Worm (Caenorhabditis elegans) whole organism, late embryonic: ENCODE data around the gene Y48A5A.3.
A peak's percentile ranks its signal among the peaks of the same experiment; 100 is the strongest.

Experiments
- C38D4.7 ChIP-seq: fragments of 200-800 bp; sonication (Bioruptor generic); optimal IDR thresholded peaks from 2 replicates; lab custom pipeline; 2018; ENCODE audit warnings: mild to moderate bottlenecking, missing genetic modification characterization, moderate library complexity, missing compliant biosample characterization
- K02D7.2 ChIP-seq: sonication (generic microtip); optimal IDR thresholded peaks from 2 replicates; lab custom pipeline; 2017; ENCODE audit warnings: mild to moderate bottlenecking, missing genetic modification characterization, missing compliant biosample characterization
- K09A11.1 ChIP-seq: sonication (generic microtip); optimal IDR thresholded peaks from 2 replicates; lab custom pipeline; 2017; ENCODE audit warnings: antibody characterized with exemption, mild to moderate bottlenecking, missing genetic modification characterization, missing compliant biosample characterization; ENCODE audit not compliant: insufficient read depth
- Y22D7AL.16 ChIP-seq: sonication (generic microtip); optimal IDR thresholded peaks from 2 replicates; lab custom pipeline; 2016; ENCODE audit warnings: missing genetic modification characterization, missing compliant biosample characterization
- ama-1 ChIP-seq: fragments of 150-350 bp; optimal IDR thresholded peaks from 2 replicates; lab custom pipeline; 2014
- ceh-14 ChIP-seq: sonication (generic microtip); optimal IDR thresholded peaks from 2 replicates; lab custom pipeline; 2016; ENCODE audit warnings: missing genotype, missing genetic modification characterization, missing compliant biosample characterization
- ceh-2 ChIP-seq: sonication (generic microtip); optimal IDR thresholded peaks from 2 replicates; lab custom pipeline; 2016; ENCODE audit warnings: missing genotype, missing genetic modification characterization, missing compliant biosample characterization
- ceh-22 ChIP-seq: sonication (generic microtip); optimal IDR thresholded peaks from 2 replicates; lab custom pipeline; 2017; ENCODE audit warnings: missing biosample characterization, missing genetic modification characterization
- ceh-24 ChIP-seq: sonication (generic microtip); optimal IDR thresholded peaks from 2 replicates; lab custom pipeline; 2016; ENCODE audit warnings: mild to moderate bottlenecking, missing genetic modification characterization, missing compliant biosample characterization
- ceh-30 ChIP-seq: fragments of 150-350 bp; optimal IDR thresholded peaks from 2 replicates; lab custom pipeline; 2014; ENCODE audit warnings: missing biosample characterization, missing genetic modification characterization
- ceh-31 ChIP-seq: sonication (generic microtip); optimal IDR thresholded peaks from 2 replicates; lab custom pipeline; 2016; ENCODE audit warnings: missing genetic modification characterization, missing compliant biosample characterization
- ceh-34 ChIP-seq: sonication (generic microtip); optimal IDR thresholded peaks from 2 replicates; lab custom pipeline; 2016; ENCODE audit warnings: mild to moderate bottlenecking, missing genetic modification characterization, missing compliant biosample characterization
- ceh-45 ChIP-seq: fragments of 200-800 bp; sonication (Bioruptor generic); IDR thresholded peaks from 2 replicates; pipeline ENCODE4 v1.3.6; 2022; ENCODE audit warnings: missing genetic modification reagents, missing genetic modification characterization, missing compliant biosample characterization
- ceh-6 ChIP-seq: fragments of 200-800 bp; sonication (Bioruptor generic); optimal IDR thresholded peaks from 2 replicates; lab custom pipeline; 2018; ENCODE audit warnings: mild to moderate bottlenecking, missing genetic modification characterization, missing compliant biosample characterization
- ceh-9 ChIP-seq: sonication (generic microtip); optimal IDR thresholded peaks from 2 replicates; lab custom pipeline; 2016; ENCODE audit warnings: mild to moderate bottlenecking, missing genetic modification characterization, inconsistent platforms, missing compliant biosample characterization
- che-1 ChIP-seq: sonication (generic microtip); optimal IDR thresholded peaks from 2 replicates; lab custom pipeline; 2016; ENCODE audit warnings: mild to moderate bottlenecking, missing genetic modification characterization, missing compliant biosample characterization
- dmd-4 ChIP-seq: sonication (generic microtip); optimal IDR thresholded peaks from 2 replicates; lab custom pipeline; 2016; ENCODE audit warnings: borderline replicate concordance, missing genetic modification characterization, missing compliant biosample characterization
- dve-1 ChIP-seq: sonication (generic microtip); optimal IDR thresholded peaks from 2 replicates; lab custom pipeline; 2017; ENCODE audit warnings: antibody characterized with exemption, mild to moderate bottlenecking, missing genetic modification characterization, missing compliant biosample characterization
- elt-2 ChIP-seq: sonication (generic microtip); optimal IDR thresholded peaks from 2 replicates; lab custom pipeline; 2016; ENCODE audit warnings: missing genetic modification reagents, missing genetic modification characterization, missing compliant biosample characterization
- gmeb-2 ChIP-seq: sonication (generic microtip); optimal IDR thresholded peaks from 2 replicates; lab custom pipeline; 2016; ENCODE audit warnings: missing genetic modification characterization, inconsistent platforms, missing compliant biosample characterization
- hlh-15 ChIP-seq: sonication (generic microtip); optimal IDR thresholded peaks from 2 replicates; lab custom pipeline; 2016; ENCODE audit warnings: missing genetic modification characterization, missing compliant biosample characterization
- hlh-6 ChIP-seq: sonication (generic microtip); optimal IDR thresholded peaks from 2 replicates; lab custom pipeline; 2016; ENCODE audit warnings: missing genotype, missing genetic modification characterization, missing compliant biosample characterization
- lim-6 ChIP-seq: sonication (generic microtip); optimal IDR thresholded peaks from 2 replicates; lab custom pipeline; 2016; ENCODE audit warnings: missing genetic modification characterization, missing compliant biosample characterization
- lin-11 ChIP-seq: fragments of 200-800 bp; sonication (Bioruptor generic); optimal IDR thresholded peaks from 2 replicates; lab custom pipeline; 2018; ENCODE audit warnings: mild to moderate bottlenecking, missing genetic modification characterization, missing compliant biosample characterization
- madf-2 ChIP-seq: sonication (generic microtip); optimal IDR thresholded peaks from 2 replicates; lab custom pipeline; 2017; ENCODE audit warnings: missing genetic modification characterization, missing compliant biosample characterization
- mec-3 ChIP-seq: sonication (generic microtip); optimal IDR thresholded peaks from 2 replicates; lab custom pipeline; 2016; ENCODE audit warnings: borderline replicate concordance, missing genetic modification characterization, missing compliant biosample characterization
- nfya-1 ChIP-seq: sonication (generic microtip); optimal IDR thresholded peaks from 2 replicates; lab custom pipeline; 2017; ENCODE audit warnings: missing genetic modification characterization, mild to moderate bottlenecking, missing compliant biosample characterization, antibody characterized with exemption, moderate library complexity
- nhr-232 ChIP-seq: sonication (generic microtip); optimal IDR thresholded peaks from 2 replicates; lab custom pipeline; 2016; ENCODE audit warnings: missing genetic modification characterization, missing compliant biosample characterization
- npax-4 ChIP-seq: sonication (generic microtip); optimal IDR thresholded peaks from 2 replicates; lab custom pipeline; 2016; ENCODE audit warnings: missing genetic modification characterization, missing compliant biosample characterization
- pat-9 ChIP-seq: fragments of 200-800 bp; sonication (Bioruptor generic); optimal IDR thresholded peaks from 2 replicates; lab custom pipeline; 2018; ENCODE audit warnings: mild to moderate bottlenecking, missing genetic modification characterization, moderate library complexity, missing compliant biosample characterization
- pax-1 ChIP-seq: fragments of 150-350 bp; optimal IDR thresholded peaks from 2 replicates; lab custom pipeline; 2014; ENCODE audit warnings: missing biosample characterization, missing genetic modification characterization
- pha-2 ChIP-seq: sonication (generic microtip); optimal IDR thresholded peaks from 2 replicates; lab custom pipeline; 2017; ENCODE audit warnings: mild to moderate bottlenecking, missing genetic modification characterization, missing compliant biosample characterization
- pros-1 ChIP-seq: fragments of 150-350 bp; optimal IDR thresholded peaks from 2 replicates; lab custom pipeline; 2014; ENCODE audit warnings: missing biosample characterization, missing genetic modification reagents, missing genetic modification characterization
- rnt-1 ChIP-seq: sonication (generic microtip); optimal IDR thresholded peaks from 2 replicates; lab custom pipeline; 2016; ENCODE audit warnings: missing genetic modification characterization, missing compliant biosample characterization
- sdc-2 ChIP-seq: sonication (generic microtip); optimal IDR thresholded peaks from 2 replicates; lab custom pipeline; 2016; ENCODE audit warnings: missing genotype, missing genetic modification characterization, missing compliant biosample characterization
- sox-2 ChIP-seq: fragments of 200-800 bp; sonication (Bioruptor generic); IDR thresholded peaks from 2 replicates; pipeline ENCODE4 v1.3.6; 2022; ENCODE audit warnings: missing genetic modification reagents, missing genetic modification characterization, missing compliant biosample characterization
- syd-9 ChIP-seq: sonication (generic microtip); optimal IDR thresholded peaks from 2 replicates; lab custom pipeline; 2016; ENCODE audit warnings: mild to moderate bottlenecking, missing genetic modification characterization, moderate library complexity, missing compliant biosample characterization
- tbx-7 ChIP-seq: sonication (generic microtip); optimal IDR thresholded peaks from 2 replicates; lab custom pipeline; 2016; ENCODE audit warnings: missing genotype, missing genetic modification characterization, missing compliant biosample characterization
- unc-3 ChIP-seq, 2 experiments: fragments of 200-800 bp in 1 of 2; sonication (Bioruptor generic) in 1 of 2; sonication (generic microtip) in 1 of 2; conservative IDR thresholded peaks in 1 of 2; optimal IDR thresholded peaks in 1 of 2; 2 replicates each; pipeline versions ENCODE4 v1.3.6 to Lab custom; 2016 to 2022; ENCODE audit warnings: missing compliant biosample characterization in 2 of 2, missing genetic modification characterization in 2 of 2, missing genetic modification reagents in 1 of 2
- unc-42 ChIP-seq: sonication (generic microtip); optimal IDR thresholded peaks from 2 replicates; lab custom pipeline; 2016; ENCODE audit warnings: missing genotype, missing genetic modification characterization, missing compliant biosample characterization
- ztf-16 ChIP-seq: sonication (generic microtip); optimal IDR thresholded peaks from 2 replicates; lab custom pipeline; 2017; ENCODE audit warnings: missing genetic modification characterization, missing compliant biosample characterization

Gene Y48A5A.3

DNA sequence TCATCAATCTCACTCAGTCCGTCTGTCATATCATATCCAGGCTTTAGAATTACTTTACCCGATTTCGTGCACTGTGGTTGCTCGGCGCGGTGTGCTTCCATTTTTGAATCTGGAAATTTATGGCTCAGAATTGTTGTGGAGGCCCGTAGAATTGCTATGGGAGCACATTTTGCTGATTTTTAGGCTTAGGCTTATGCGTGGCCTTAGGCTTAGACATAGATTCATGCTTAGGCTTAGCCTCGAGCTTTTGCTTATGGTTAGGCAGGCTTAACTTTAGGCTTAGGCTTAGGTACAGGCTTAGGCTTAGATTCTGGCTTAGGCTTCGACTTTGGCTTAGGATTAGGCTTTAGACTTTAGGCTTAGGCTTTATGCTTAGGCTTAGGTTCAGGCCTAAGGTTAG lies 2.7 kb downstream of the Y48A5A.3 start, which contains the start of gene Y76B12C.4:
TSS of gene Y76B12C.4 (minus strand) at position 101 of the 400 bp plus-strand sequence.
- TF ChIP-seq ceh-30, result no peak
- TF ChIP-seq, all 69 proteins: peak for 0

- no peak for TF ChIP-seq Y22D7AL.16
- no peak for TF ChIP-seq madf-2 (tag; lab: Kevin White, UChicago)
- TF ChIP-seq hlh-6 (tag; lab: Kevin White, UChicago), result no peak
- TF ChIP-seq pax-1 (tag; lab: Kevin White, UChicago), result no peak
- no peak for TF ChIP-seq hlh-15 (tag; lab: Kevin White, UChicago)
- no peak for TF ChIP-seq K02D7.2 (tag; lab: Kevin White, UChicago)
- no peak for TF ChIP-seq pat-9 (tag; lab: Kevin White, UChicago)
- no peak for TF ChIP-seq nhr-232 (tag; lab: Kevin White, UChicago)
- TF ChIP-seq elt-2, result no peak
- TF ChIP-seq ceh-2 (tag; lab: Kevin White, UChicago), result no peak
- TF ChIP-seq ceh-14 (tag; lab: Kevin White, UChicago), result no peak
- no peak for TF ChIP-seq ceh-34 (tag; lab: Kevin White, UChicago)
- TF ChIP-seq ceh-9 (tag; lab: Kevin White, UChicago), result no peak
These were observed 3.8 kb downstream of the Y48A5A.3 start, which contains the start of gene Y76B12C.3 for ce11 chrIV:1973372-1973771. Gene Y76B12C.3 (plus strand): TSS chrIV:1973705.

ce11 chrIV:1975594-1975993 lies 6.1 kb downstream of the Y48A5A.3 start:
- TF ChIP-seq unc-42 (tag; lab: Kevin White, UChicago) (peak; percentile 48), C38D4.7 (GFP tag; lab: Kevin White, UChicago) (no peak)

DNA sequence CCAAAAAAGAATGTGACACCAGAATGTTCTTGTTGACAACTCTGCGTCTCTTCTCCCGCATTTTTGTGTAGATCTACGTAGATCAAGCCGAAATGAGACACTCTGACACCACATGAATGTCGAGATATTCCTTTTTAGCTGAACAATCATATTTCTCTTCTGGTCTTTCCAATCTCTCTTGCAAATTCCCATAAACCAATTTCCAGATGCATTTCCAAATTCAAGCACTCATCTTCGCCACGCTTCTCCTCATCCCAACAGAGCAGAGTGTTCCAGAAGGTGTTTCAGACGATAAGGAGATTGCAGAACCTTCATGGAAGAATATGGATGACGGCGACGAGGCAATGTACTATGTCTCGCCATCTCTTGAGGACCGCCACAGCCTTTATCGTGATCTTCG lies 10.2 kb downstream of the Y48A5A.3 start, which contains the start of gene Y76B12C.8:
TSS of gene Y76B12C.8 (plus strand) at position 207 of the 400 bp plus-strand sequence.
- TF ChIP-seq pha-2 (no peak), unc-42 (tag; lab: Kevin White, UChicago) (no peak), syd-9 (tag; lab: Kevin White, UChicago) (no peak), ceh-24 (tag; lab: Kevin White, UChicago) (no peak), K02D7.2 (tag; lab: Kevin White, UChicago) (no peak), nfya-1 (tag; lab: Kevin White, UChicago) (no peak), ztf-16 (tag; lab: Kevin White, UChicago) (no peak), lim-6 (tag; lab: Kevin White, UChicago) (no peak), ceh-45 (GFP tag; lab: Robert Waterston, UW) (no peak), ceh-14 (tag; lab: Kevin White, UChicago) (no peak), ceh-2 (tag; lab: Kevin White, UChicago) (no peak), rnt-1 (no peak), pros-1 (tag; lab: Kevin White, UChicago) (no peak), mec-3 (tag; lab: Kevin White, UChicago) (no peak), tbx-7 (no peak), hlh-15 (tag; lab: Kevin White, UChicago) (no peak), ceh-31 (tag; lab: Kevin White, UChicago) (no peak), ceh-22 (tag; lab: Kevin White, UChicago) (no peak)

- TF ChIP-seq ceh-34 (tag; lab: Kevin White, UChicago) (no peak), npax-4 (tag; lab: Kevin White, UChicago) (no peak), unc-3 (GFP tag; conservative IDR thresholded peaks at IDR 0.05; lab: Robert Waterston, UW) (no peak; the same call in 1 of the 2 replicates), unc-3 (tag; optimal IDR thresholded peaks at IDR 0.05; lab: Kevin White, UChicago) (peak; percentile 31), sox-2 (GFP tag; lab: Robert Waterston, UW) (no peak), ceh-24 (tag; lab: Kevin White, UChicago) (no peak), pha-2 (peak; percentile 18), ztf-16 (tag; lab: Kevin White, UChicago) (peak; percentile 26), K09A11.1 (no peak), C38D4.7 (GFP tag; lab: Kevin White, UChicago) (peak; percentile 56), unc-42 (tag; lab: Kevin White, UChicago) (peak; percentile 61), hlh-6 (tag; lab: Kevin White, UChicago) (no peak), mec-3 (tag; lab: Kevin White, UChicago) (no peak), pros-1 (tag; lab: Kevin White, UChicago) (no peak), rnt-1 (peak; percentile 39), che-1 (peak; percentile 66), lin-11 (peak; percentile 60), ceh-22 (tag; lab: Kevin White, UChicago) (no peak), sdc-2 (no peak), Y22D7AL.16 (peak; percentile 14), dmd-4 (tag; lab: Kevin White, UChicago) (peak; percentile 33), gmeb-2 (tag; lab: Kevin White, UChicago) (peak; percentile 5), ceh-6 (peak; percentile 76), ama-1 (no peak), dve-1 (tag; lab: Kevin White, UChicago) (no peak), ceh-14 (tag; lab: Kevin White, UChicago) (peak; percentile 52)
These were observed 11.5 kb downstream of the Y48A5A.3 start, which contains the start of gene Y76B12C.6 for ce11 chrIV:1980961-1981446. Gene Y76B12C.6 (plus strand): TSS chrIV:1981396.
